Fruit fly (Drosophila melanogaster): ENCODE measurements around the gene CG14435.
A peak's percentile ranks its signal among the peaks of the same experiment; 100 is the strongest.

Gene CG14435

DNA sequence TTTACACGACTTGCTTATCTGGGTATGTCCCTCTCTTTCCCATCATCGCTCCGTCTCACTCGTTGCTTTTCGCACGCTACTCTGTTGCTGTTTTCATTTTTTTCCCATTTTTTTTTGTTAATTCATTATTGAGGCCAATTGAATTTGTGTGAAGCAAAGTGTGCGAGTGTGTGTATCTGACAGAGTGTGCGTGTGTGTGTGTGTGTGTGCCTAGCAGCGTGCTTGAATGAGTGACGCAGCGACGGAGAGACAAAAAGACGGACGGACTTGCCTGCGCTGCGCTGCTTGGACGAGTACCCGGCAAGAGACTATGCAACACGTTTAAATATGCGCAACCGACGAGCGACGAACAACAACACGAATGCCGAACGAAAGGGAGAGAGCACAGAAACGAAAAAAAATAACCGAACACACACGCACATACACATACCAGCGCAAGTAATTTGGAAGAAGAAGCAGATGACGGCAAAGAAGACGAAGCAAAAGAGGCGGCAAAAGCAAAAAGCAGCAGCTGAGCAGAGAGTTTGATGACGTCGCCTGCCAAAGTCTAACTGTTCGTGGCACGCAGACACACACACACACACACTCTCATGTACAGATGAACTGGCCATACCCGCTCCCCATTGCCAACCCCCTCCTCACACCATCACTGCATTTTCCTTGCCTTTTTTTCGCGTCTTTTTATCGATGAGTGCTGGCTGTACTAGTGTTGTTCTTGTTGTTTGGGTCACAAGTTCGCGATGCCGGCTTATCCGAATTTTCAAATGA, 19.0 kb upstream of the CG14435 start (continued):
- TF ChIP-seq CG9932 (GFP tag; IDR thresholded peaks at IDR 0.05) (peak; percentile 6; the same call in 1 of the 2 replicates), CG14014 (GFP tag; IDR thresholded peaks at IDR 0.05) (no peak), Deaf1 (tag; optimal IDR thresholded peaks at IDR 0.05) (peak; percentile 99), CG5180 (GFP tag; optimal IDR thresholded peaks at IDR 0.05) (peak; percentile 68), HLH3B (GFP tag; IDR thresholded peaks at IDR 0.05) (no peak), CG8388 (GFP tag; optimal IDR thresholded peaks at IDR 0.05) (no peak), rib (GFP tag; IDR thresholded peaks at IDR 0.05) (peak; percentile 53; the same call in 1 of the 2 replicates), CG8944 (GFP tag; optimal IDR thresholded peaks at IDR 0.05) (no peak), CG17186 (GFP tag; optimal IDR thresholded peaks at IDR 0.05) (no peak), sob (GFP tag; IDR thresholded peaks at IDR 0.05) (no peak), Doc2 (GFP tag; IDR thresholded peaks at IDR 0.05) (no peak), al (GFP tag; IDR thresholded peaks at IDR 0.05) (no peak), tll (GFP tag; optimal IDR thresholded peaks at IDR 0.05) (peak in 1 of 2 experiments; percentile 8), CG6689 (GFP tag; IDR thresholded peaks at IDR 0.05) (no peak), Antp (GFP tag; optimal IDR thresholded peaks at IDR 0.05) (no peak), CG8478 (optimal IDR thresholded peaks at IDR 0.05) (peak; percentile 70)

dm6 chrX:6861523-6862077, 17.9 kb upstream of the CG14435 start:
- TF ChIP-seq CG7786 (GFP tag; optimal IDR thresholded peaks at IDR 0.05) (peak; percentile 77), H2.0 (GFP tag; IDR thresholded peaks at IDR 0.05) (peak; percentile 48; the same call in 1 of the 2 replicates), ewg (GFP tag; optimal IDR thresholded peaks at IDR 0.05) (peak; percentile 16), HHEX (GFP tag; optimal IDR thresholded peaks at IDR 0.05) (peak; percentile 72), Bdp1 (GFP tag; optimal IDR thresholded peaks at IDR 0.05) (no peak), CG10267 (tag; optimal IDR thresholded peaks at IDR 0.05) (peak; percentile 10), Hmr (GFP tag; optimal IDR thresholded peaks at IDR 0.05) (peak; percentile 66), Sox102F (GFP tag; optimal IDR thresholded peaks at IDR 0.05) (peak; percentile 53), CG8089 (GFP tag; optimal IDR thresholded peaks at IDR 0.05) (no peak), CG14050 (GFP tag; IDR thresholded peaks at IDR 0.05) (peak; percentile 54; the same call in 1 of the 3 replicates), CG7928 (GFP tag; optimal IDR thresholded peaks at IDR 0.05) (no peak), CG13287 (GFP tag; IDR thresholded peaks at IDR 0.05; ENCODE audit: partially characterized antibody) (peak; percentile 41; the same call in 1 of the 2 replicates), jumu (GFP tag; optimal IDR thresholded peaks at IDR 0.05) (no peak), schlank (tag; optimal IDR thresholded peaks at IDR 0.05) (peak; percentile 38), E2f1 (GFP tag; IDR thresholded peaks at IDR 0.05) (peak; percentile 59), Ets65A (GFP tag) (peak; percentile 95), CG13775 (GFP tag; optimal IDR thresholded peaks at IDR 0.05) (peak; percentile 24), Sry-δ (GFP tag; optimal IDR thresholded peaks at IDR 0.05) (peak; percentile 9), unpg (GFP tag; optimal IDR thresholded peaks at IDR 0.05) (peak; percentile 41), CG8765 (GFP tag; IDR thresholded peaks at IDR 0.05) (peak; percentile 59; the same call in 1 of the 2 replicates), br (optimal IDR thresholded peaks at IDR 0.05) (no peak), ems (GFP tag; optimal IDR thresholded peaks at IDR 0.05) (peak; percentile 26), nau (GFP tag; optimal IDR thresholded peaks at IDR 0.05) (no peak), otp (GFP tag; IDR thresholded peaks at IDR 0.05) (0 out of 3 replicates have a peak, but pooled peaks have one; percentile 51), chm (GFP tag; IDR thresholded peaks at IDR 0.05) (peak; percentile 73; the same call in 1 of the 2 replicates), z (GFP tag; IDR thresholded peaks at IDR 0.05) (peak; percentile 66; the same call in 1 of the 3 replicates), bsh (GFP tag; optimal IDR thresholded peaks at IDR 0.05) (peak; percentile 19 to 49), Nf-YB (GFP tag; optimal IDR thresholded peaks at IDR 0.05) (no peak), NFAT (GFP tag; IDR thresholded peaks at IDR 0.05) (peak; percentile 59; the same call in 1 of the 2 replicates), gt (GFP tag; IDR thresholded peaks at IDR 0.05) (no peak), lbe (GFP tag; optimal IDR thresholded peaks at IDR 0.05) (peak; percentile 36), CG14965 (GFP tag; optimal IDR thresholded peaks at IDR 0.05; ENCODE audit: borderline replicate concordance) (no peak), CG2199 (GFP tag; IDR thresholded peaks at IDR 0.05) (peak; percentile 88)

Data from whole organism, embryonic.